Fruit fly (Drosophila melanogaster) whole organism, adult: Measurements from ENCODE around the gene CG6168.

ENCODE experiments used
- CG11617 ChIP-seq: fragments of 200-800 bp; sonication (Bioruptor generic); optimal IDR thresholded peaks from 2 replicates; lab custom pipeline; 2017; ENCODE audit warnings: mild to moderate bottlenecking, missing biosample characterization, missing genetic modification reagents, missing genetic modification characterization
- CG12768 ChIP-seq: fragments of 200-800 bp; sonication (Bioruptor generic); optimal IDR thresholded peaks from 2 replicates; lab custom pipeline; 2017; ENCODE audit warnings: missing biosample characterization, missing genetic modification characterization, mild to moderate bottlenecking, moderate library complexity, missing genetic modification reagents
- CG14711 ChIP-seq: fragments of 200-800 bp; sonication (Bioruptor generic); optimal IDR thresholded peaks from 2 replicates; lab custom pipeline; 2018; ENCODE audit warnings: missing biosample characterization, mild to moderate bottlenecking, missing genetic modification characterization, moderate library complexity
- CG1620 ChIP-seq: fragments of 200-800 bp; sonication (Bioruptor generic); optimal IDR thresholded peaks from 2 replicates; lab custom pipeline; 2016; ENCODE audit warnings: missing biosample characterization, missing genetic modification characterization
- CG33017 ChIP-seq: fragments of 200-800 bp; sonication (Bioruptor generic); optimal IDR thresholded peaks from 2 replicates; lab custom pipeline; 2018; ENCODE audit warnings: missing biosample characterization, mild to moderate bottlenecking, missing genetic modification characterization, moderate library complexity
- CG5204 ChIP-seq: fragments of 200-800 bp; sonication (Bioruptor generic); optimal IDR thresholded peaks from 2 replicates; lab custom pipeline; 2016; ENCODE audit warnings: missing biosample characterization, missing genetic modification characterization
- CG7045 ChIP-seq: fragments of 200-800 bp; sonication (Bioruptor generic); optimal IDR thresholded peaks from 2 replicates; lab custom pipeline; 2017; ENCODE audit warnings: missing biosample characterization, mild to moderate bottlenecking, missing genetic modification characterization
- CG7101 ChIP-seq: fragments of 200-800 bp; sonication (Bioruptor generic); optimal IDR thresholded peaks from 2 replicates; lab custom pipeline; 2018; ENCODE audit warnings: missing biosample characterization, mild to moderate bottlenecking, missing genetic modification characterization, moderate library complexity
- Clk ChIP-seq: fragments of 200-800 bp; sonication (Bioruptor generic); optimal IDR thresholded peaks from 2 replicates; lab custom pipeline; 2017; ENCODE audit warnings: missing biosample characterization, missing genetic modification characterization
- Crg-1 ChIP-seq: fragments of 200-800 bp; sonication (Bioruptor generic); optimal IDR thresholded peaks from 2 replicates; lab custom pipeline; 2016; ENCODE audit warnings: missing biosample characterization, missing genetic modification characterization
- Hr96 ChIP-seq: fragments of 200-800 bp; sonication (Bioruptor generic); optimal IDR thresholded peaks from 2 replicates; lab custom pipeline; 2016; ENCODE audit warnings: missing biosample characterization, missing genetic modification characterization
- Mnt ChIP-seq: fragments of 200-800 bp; sonication (Bioruptor generic); optimal IDR thresholded peaks from 2 replicates; lab custom pipeline; 2016; ENCODE audit warnings: missing biosample characterization, mild to moderate bottlenecking, missing genetic modification characterization
- bab1 ChIP-seq: fragments of 200-800 bp; sonication (Bioruptor generic); optimal IDR thresholded peaks from 3 replicates; lab custom pipeline; 2019; ENCODE audit warnings: missing biosample characterization, mild to moderate bottlenecking, missing genetic modification characterization, moderate library complexity
- cic ChIP-seq: fragments of 200-800 bp; sonication (Bioruptor generic); optimal IDR thresholded peaks from 2 replicates; lab custom pipeline; 2017; ENCODE audit warnings: missing biosample characterization, mild to moderate bottlenecking, missing genetic modification characterization, moderate library complexity
- cnc ChIP-seq, 2 experiments: fragments of >200 bp; optimal IDR thresholded peaks; 2 replicates each; lab custom pipeline; 2017
- kay ChIP-seq: fragments of 200-800 bp; sonication (Bioruptor generic); peaks from one replicate; lab custom pipeline; 2016; ENCODE audit warnings: missing biosample characterization, missing genetic modification characterization, borderline replicate concordance
- ovo ChIP-seq: fragments of 200-800 bp; sonication (Bioruptor generic); optimal IDR thresholded peaks from 2 replicates; lab custom pipeline; 2016; ENCODE audit warnings: missing biosample characterization, missing genetic modification characterization
- pad ChIP-seq: fragments of 200-800 bp; sonication (Bioruptor generic); optimal IDR thresholded peaks from 3 replicates; lab custom pipeline; 2017; ENCODE audit warnings: missing biosample characterization, missing genetic modification characterization, mild to moderate bottlenecking, moderate library complexity, missing genetic modification reagents
- tj ChIP-seq: fragments of 200-800 bp; sonication (Bioruptor generic); optimal IDR thresholded peaks from 3 replicates; lab custom pipeline; 2017; ENCODE audit warnings: missing biosample characterization, mild to moderate bottlenecking, missing genetic modification characterization, moderate library complexity
- toe ChIP-seq: fragments of 200-800 bp; sonication (Bioruptor generic); optimal IDR thresholded peaks from 2 replicates; lab custom pipeline; 2016; ENCODE audit warnings: missing biosample characterization, missing genetic modification characterization

The CG6168 gene

dm6 chr3L:11329014-11329469, 7.5 kb upstream of the CG6168 start:
- TF ChIP-seq Crg-1 (GFP tag; lab: Kevin White, UChicago) (no peak), cnc (optimal IDR thresholded peaks at IDR 0.05; lab: Kevin White, UChicago) (no peak), CG7045 (no peak), CG14711 (no peak), CG5204 (no peak), CG12768 (GFP tag; lab: Kevin White, UChicago) (no peak), Clk (GFP tag; lab: Kevin White, UChicago) (no peak), tj (GFP tag; lab: Kevin White, UChicago) (no peak), toe (no peak), CG33017 (no peak)

- no peak for TF ChIP-seq ovo (GFP tag; lab: Kevin White, UChicago)
- TF ChIP-seq CG1620 (GFP tag; lab: Kevin White, UChicago): no peak
- no peak for TF ChIP-seq CG7045
- TF ChIP-seq toe: no peak
- TF ChIP-seq CG33017: no peak
- TF ChIP-seq Clk (GFP tag; lab: Kevin White, UChicago): no peak
- TF ChIP-seq Hr96 (GFP tag; lab: Kevin White, UChicago): no peak
- no peak for TF ChIP-seq CG14711
- TF ChIP-seq CG12768 (GFP tag; lab: Kevin White, UChicago): no peak
- TF ChIP-seq Crg-1 (GFP tag; lab: Kevin White, UChicago): no peak
- TF ChIP-seq kay (GFP tag; lab: Kevin White, UChicago): no peak
- no peak for TF ChIP-seq cnc (optimal IDR thresholded peaks at IDR 0.05; lab: Kevin White, UChicago)
- no peak for TF ChIP-seq CG5204
- no peak for TF ChIP-seq CG7101 (tag; lab: Kevin White, UChicago)
- TF ChIP-seq CG11617 (GFP tag; lab: Kevin White, UChicago): no peak
- no peak for TF ChIP-seq bab1
Observed at dm6 chr3L:11328015-11328680, 6.6 kb upstream of the CG6168 start.

- TF ChIP-seq CG5204: peak; percentile 42
- TF ChIP-seq cic: no peak
- peak; percentile 3 for TF ChIP-seq pad (GFP tag; lab: Kevin White, UChicago)
- peak; percentile 41 for TF ChIP-seq Crg-1 (GFP tag; lab: Kevin White, UChicago)
- TF ChIP-seq bab1: peak; percentile 72
- peak; percentile 44 for TF ChIP-seq CG11617 (GFP tag; lab: Kevin White, UChicago)
- peak; percentile 52 for TF ChIP-seq CG7045
- peak; percentile 59 for TF ChIP-seq Hr96 (GFP tag; lab: Kevin White, UChicago)
- no peak for TF ChIP-seq Mnt (GFP tag; lab: Kevin White, UChicago)
- no peak for TF ChIP-seq CG12768 (GFP tag; lab: Kevin White, UChicago)
- peak; percentile 32 for TF ChIP-seq CG14711
- peak; percentile 57 for TF ChIP-seq CG7101 (tag; lab: Kevin White, UChicago)
- no peak for TF ChIP-seq Clk (GFP tag; lab: Kevin White, UChicago)
- TF ChIP-seq cnc (optimal IDR thresholded peaks at IDR 0.05; lab: Kevin White, UChicago): no peak
- TF ChIP-seq CG33017: no peak
- TF ChIP-seq ovo (GFP tag; lab: Kevin White, UChicago): no peak
- TF ChIP-seq CG1620 (GFP tag; lab: Kevin White, UChicago): peak; percentile 60
- TF ChIP-seq tj (GFP tag; lab: Kevin White, UChicago): peak; percentile 79
- no peak for TF ChIP-seq kay (GFP tag; lab: Kevin White, UChicago)
- TF ChIP-seq toe: peak; percentile 22
Observed at dm6 chr3L:11325671-11326306, 4.3 kb upstream of the CG6168 start.

dm6 chr3L:11324549-11325015, 3.1 kb upstream of the CG6168 start:
- TF ChIP-seq toe: no peak
- peak; percentile 30 for TF ChIP-seq tj (GFP tag; lab: Kevin White, UChicago)

- TF ChIP-seq Mnt (GFP tag; lab: Kevin White, UChicago): no peak
- TF ChIP-seq CG5204: no peak
- no peak for TF ChIP-seq pad (GFP tag; lab: Kevin White, UChicago)
- no peak for TF ChIP-seq CG11617 (GFP tag; lab: Kevin White, UChicago)
- TF ChIP-seq cic: no peak
- no peak for TF ChIP-seq Crg-1 (GFP tag; lab: Kevin White, UChicago)
- no peak for TF ChIP-seq CG1620 (GFP tag; lab: Kevin White, UChicago)
- TF ChIP-seq toe: no peak
- TF ChIP-seq CG7045: no peak
Observed at dm6 chr3L:11323896-11324278, 2.4 kb upstream of the CG6168 start.

dm6 chr3L:11323221-11323895, 1.8 kb upstream of the CG6168 start:
- TF ChIP-seq CG11617 (GFP tag; lab: Kevin White, UChicago) (no peak), Crg-1 (GFP tag; lab: Kevin White, UChicago) (no peak), CG33017 (no peak), Clk (GFP tag; lab: Kevin White, UChicago) (no peak), kay (GFP tag; lab: Kevin White, UChicago) (no peak), Hr96 (GFP tag; lab: Kevin White, UChicago) (no peak), toe (no peak), cic (no peak), CG1620 (GFP tag; lab: Kevin White, UChicago) (no peak), CG14711 (no peak), CG5204 (no peak), Mnt (GFP tag; lab: Kevin White, UChicago) (no peak), tj (GFP tag; lab: Kevin White, UChicago) (no peak)
